Fruit fly (Drosophila melanogaster): Measurements from ENCODE around the gene Nhe2.

The Nhe2 gene

DNA sequence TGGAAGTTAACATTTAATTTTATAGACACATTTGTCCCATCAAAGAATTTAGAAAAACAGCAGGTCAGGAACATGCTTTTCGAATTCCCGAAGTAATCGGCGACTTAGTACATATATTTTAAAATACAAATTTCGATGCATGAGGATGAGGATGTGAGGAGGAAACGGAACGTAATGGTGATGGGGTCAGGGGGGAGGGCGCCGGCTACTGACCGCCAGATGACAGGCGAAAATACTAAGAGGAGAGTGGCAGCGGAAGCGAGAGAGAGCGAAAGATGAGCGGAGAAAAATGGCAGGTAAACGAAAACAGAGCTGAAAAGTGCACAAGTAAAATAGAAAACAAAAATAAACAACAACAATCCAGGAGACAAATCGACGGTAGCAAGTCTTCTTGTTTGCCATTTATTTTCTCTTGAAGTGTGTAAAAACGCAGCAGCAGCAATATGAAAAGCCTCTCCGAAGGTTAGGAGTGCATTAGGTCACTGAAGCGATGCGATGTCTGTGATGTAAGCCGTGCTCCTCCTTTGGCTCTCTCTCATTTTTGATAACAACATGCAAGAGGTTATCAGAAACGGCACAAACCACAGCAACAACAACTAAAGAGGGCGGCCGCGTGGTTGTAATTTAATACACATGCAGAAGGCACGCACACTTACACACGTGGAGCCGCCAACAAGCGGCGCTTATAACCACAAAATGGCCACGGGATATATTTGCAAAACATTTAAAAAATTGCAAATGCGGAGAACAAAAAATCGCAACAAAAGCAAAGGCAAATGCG, 74.3 kb downstream of the Nhe2 start (continued):
- no peak for TF ChIP-seq Doc3 (GFP tag; IDR thresholded peaks at IDR 0.05; ENCODE audit: partially characterized antibody)
- TF ChIP-seq slbo (GFP tag; IDR thresholded peaks at IDR 0.05), result no peak
- TF ChIP-seq E2f1 (GFP tag; IDR thresholded peaks at IDR 0.05), result no peak
- peak; percentile 73 for TF ChIP-seq CG4360 (GFP tag; IDR thresholded peaks at IDR 0.05)
- no peak for TF ChIP-seq CG3995 (GFP tag; optimal IDR thresholded peaks at IDR 0.05)
- no peak for TF ChIP-seq CG18599 (GFP tag; optimal IDR thresholded peaks at IDR 0.05)
- TF ChIP-seq CG15073 (GFP tag; optimal IDR thresholded peaks at IDR 0.05), result no peak
- TF ChIP-seq BtbVII (GFP tag; optimal IDR thresholded peaks at IDR 0.05), result no peak
- TF ChIP-seq chinmo (GFP tag; IDR thresholded peaks at IDR 0.05; ENCODE audit: partially characterized antibody), result 0 out of 4 replicates have a peak, but pooled peaks have one; percentile 66
- no peak for TF ChIP-seq Hr39 (optimal IDR thresholded peaks at IDR 0.05)
- no peak for TF ChIP-seq dati (GFP tag; IDR thresholded peaks at IDR 0.05)

DNA sequence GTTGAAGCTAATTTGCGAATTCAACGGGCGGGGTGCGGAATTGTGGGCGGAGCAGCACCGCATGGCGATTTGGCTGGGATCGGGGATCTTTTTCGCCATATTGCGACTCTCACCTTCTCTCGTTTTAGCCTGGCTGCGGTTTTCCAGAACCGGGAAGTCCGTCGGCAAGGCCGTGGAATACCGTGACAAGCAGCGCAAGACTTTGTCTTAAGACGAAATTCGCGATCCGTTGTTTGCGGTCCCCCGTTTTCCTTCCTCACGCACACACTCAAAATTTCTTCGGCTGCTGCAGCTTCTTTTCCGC, 74.8 kb downstream of the Nhe2 start:
- TF ChIP-seq danr (GFP tag; IDR thresholded peaks at IDR 0.05), result no peak
- 0 out of 2 replicates have a peak, but pooled peaks have one; percentile 6 for TF ChIP-seq MBD-R2 (GFP tag; IDR thresholded peaks at IDR 0.05)
- TF ChIP-seq unc-4 (GFP tag; IDR thresholded peaks at IDR 0.05; ENCODE audit: partially characterized antibody), result no peak
- TF ChIP-seq sr (GFP tag; IDR thresholded peaks at IDR 0.05), result no peak
- TF ChIP-seq CG8089 (GFP tag; optimal IDR thresholded peaks at IDR 0.05), result no peak
- no peak for TF ChIP-seq CG16863 (GFP tag; optimal IDR thresholded peaks at IDR 0.05)
- no peak for TF ChIP-seq CG12391 (tag; optimal IDR thresholded peaks at IDR 0.05)
- TF ChIP-seq CG34422 (GFP tag; IDR thresholded peaks at IDR 0.05), result 0 out of 3 replicates have a peak, but pooled peaks have one; percentile 33
- TF ChIP-seq CG3407 (GFP tag; optimal IDR thresholded peaks at IDR 0.05), result no peak
- 0 out of 3 replicates have a peak, but pooled peaks have one; percentile 19 for TF ChIP-seq hb (GFP tag; IDR thresholded peaks at IDR 0.05; ENCODE audit: partially characterized antibody)
- no peak for TF ChIP-seq Deaf1 (tag; optimal IDR thresholded peaks at IDR 0.05)
- peak; percentile 56 for TF ChIP-seq cg (GFP tag; optimal IDR thresholded peaks at IDR 0.05)
- TF ChIP-seq Awh (GFP tag; IDR thresholded peaks at IDR 0.05), result no peak
- no peak for TF ChIP-seq bsh (GFP tag; optimal IDR thresholded peaks at IDR 0.05)

- TF ChIP-seq stwl (tag; optimal IDR thresholded peaks at IDR 0.05), result peak; percentile 68
- peak; percentile 21 for TF ChIP-seq kay (GFP tag; optimal IDR thresholded peaks at IDR 0.05)
- peak; percentile 65 for TF ChIP-seq CG12659 (GFP tag; optimal IDR thresholded peaks at IDR 0.05)
- TF ChIP-seq CG10979 (tag; optimal IDR thresholded peaks at IDR 0.05), result peak; percentile 11
- no peak for TF ChIP-seq lilli (GFP tag; optimal IDR thresholded peaks at IDR 0.05)
- TF ChIP-seq Dp (GFP tag; optimal IDR thresholded peaks at IDR 0.05), result peak; percentile 87
- peak; percentile 13 for TF ChIP-seq Hr3 (GFP tag; optimal IDR thresholded peaks at IDR 0.05)
- TF ChIP-seq Dfd (GFP tag; optimal IDR thresholded peaks at IDR 0.05), result no peak
- peak; percentile 65 for TF ChIP-seq CG12391 (tag; optimal IDR thresholded peaks at IDR 0.05)
- TF ChIP-seq Dip3 (GFP tag; optimal IDR thresholded peaks at IDR 0.05), result no peak
- TF ChIP-seq chinmo (GFP tag; IDR thresholded peaks at IDR 0.05; ENCODE audit: partially characterized antibody), result 0 out of 4 replicates have a peak, but pooled peaks have one; percentile 7
- peak in 1 of 2 experiments; percentile 28 for TF ChIP-seq crp (GFP tag; optimal IDR thresholded peaks at IDR 0.05)
- no peak for TF ChIP-seq CG6689 (GFP tag; IDR thresholded peaks at IDR 0.05)
- no peak for TF ChIP-seq Oli (tag; optimal IDR thresholded peaks at IDR 0.05)
- peak; percentile 62 for TF ChIP-seq CG30020 (tag; optimal IDR thresholded peaks at IDR 0.05)
- no peak for TF ChIP-seq tio (GFP tag; optimal IDR thresholded peaks at IDR 0.05)
- TF ChIP-seq BEAF-32 (GFP tag; optimal IDR thresholded peaks at IDR 0.05), result peak; percentile 28
- TF ChIP-seq knrl (GFP tag; IDR thresholded peaks at IDR 0.05; ENCODE audit: partially characterized antibody), result 0 out of 3 replicates have a peak, but pooled peaks have one; percentile 15
- TF ChIP-seq phol (tag; optimal IDR thresholded peaks at IDR 0.05), result peak; percentile 45
- no peak for TF ChIP-seq CG12236 (GFP tag; optimal IDR thresholded peaks at IDR 0.05)
- peak; percentile 40 for TF ChIP-seq Ets97D (GFP tag; optimal IDR thresholded peaks at IDR 0.05)
- peak; percentile 41; the same call in 1 of the 2 replicates for TF ChIP-seq E2f1 (GFP tag; IDR thresholded peaks at IDR 0.05)
- TF ChIP-seq CG8290 (GFP tag; optimal IDR thresholded peaks at IDR 0.05), result peak; percentile 60
- no peak for TF ChIP-seq CG8290 (tag; optimal IDR thresholded peaks at IDR 0.05)
- peak; percentile 94 for TF ChIP-seq CG9797 (GFP tag; optimal IDR thresholded peaks at IDR 0.05)
These were observed 75.3 kb downstream of the Nhe2 start, which contains the start of the genes bur and Mcm10 for dm6 chr2L:21179615-21180031. Gene bur (minus strand): TSS chr2L:21179683. Gene Mcm10 (plus strand): TSS chr2L:21179933.

All from whole organism, embryonic.